Worm (Caenorhabditis elegans) whole organism, L3 larva: ENCODE results near the gene T28D6.3.

Experiments
- ama-1 ChIP-seq: fragments of 150-350 bp; optimal IDR thresholded peaks from 2 replicates; lab custom pipeline; 2018
- eor-1 ChIP-seq, 2 experiments: fragments of 150-350 bp; optimal IDR thresholded peaks; 2 replicates each; lab custom pipeline; 2014 to 2018; ENCODE audit warnings: missing biosample characterization in 2 of 2, missing genetic modification characterization in 2 of 2
- jun-1 ChIP-seq: fragments of 150-350 bp; optimal IDR thresholded peaks from 2 replicates; lab custom pipeline; 2014; ENCODE audit warnings: missing biosample characterization, missing genetic modification reagents, missing genetic modification characterization
- nfya-1 ChIP-seq: sonication (generic microtip); optimal IDR thresholded peaks from 2 replicates; lab custom pipeline; 2017; ENCODE audit warnings: missing genetic modification characterization, mild to moderate bottlenecking, missing compliant biosample characterization, antibody characterized with exemption, moderate library complexity; ENCODE audit not compliant: insufficient read depth
- nhr-28 ChIP-seq: fragments of 150-350 bp; optimal IDR thresholded peaks from 2 replicates; lab custom pipeline; 2014; ENCODE audit warnings: missing biosample characterization, missing genetic modification characterization
- nhr-77 ChIP-seq: fragments of 150-350 bp; optimal IDR thresholded peaks from 2 replicates; lab custom pipeline; 2014; ENCODE audit warnings: missing biosample characterization, missing genetic modification characterization
- snpc-4 ChIP-seq: fragments of 150-350 bp; optimal IDR thresholded peaks from 2 replicates; lab custom pipeline; 2014; ENCODE audit warnings: missing biosample characterization, missing genetic modification characterization
- tbx-2 ChIP-seq: sonication (generic microtip); optimal IDR thresholded peaks from 2 replicates; lab custom pipeline; 2016; ENCODE audit warnings: mild to moderate bottlenecking, missing genetic modification characterization, missing compliant biosample characterization
- ztf-11 ChIP-seq: fragments of 150-350 bp; optimal IDR thresholded peaks from 2 replicates; lab custom pipeline; 2014; ENCODE audit warnings: missing biosample characterization, missing genetic modification characterization

- TF ChIP-seq ama-1 (lab: Kevin White, UChicago) = no peak
- no peak for TF ChIP-seq nhr-28 (tag; lab: Kevin White, UChicago)
- TF ChIP-seq nhr-77 (tag; lab: Kevin White, UChicago) = no peak
- TF ChIP-seq nfya-1 (tag; lab: Kevin White, UChicago) = peak; percentile 48
- no peak for TF ChIP-seq eor-1 (tag; optimal IDR thresholded peaks at IDR 0.05; lab: Kevin White, UChicago)
- TF ChIP-seq ztf-11 (tag; lab: Kevin White, UChicago) = no peak
- TF ChIP-seq tbx-2 (tag; lab: Kevin White, UChicago) = no peak
- no peak for TF ChIP-seq snpc-4 (tag; lab: Kevin White, UChicago)
- TF ChIP-seq jun-1 (tag; lab: Kevin White, UChicago) = no peak
These were observed 30.5 kb upstream of the T28D6.3 start for ce11 chrIII:11336072-11336471.
